Worm (Caenorhabditis elegans) whole organism, young adult: Measurements from ENCODE around the gene nos-3.

Experiments used
- ama-1 ChIP-seq, 3 experiments: fragments of 150-350 bp in 1 of 3; sonication (generic microtip) in 2 of 3; optimal IDR thresholded peaks; 2 replicates each; lab custom pipeline; 2014 to 2018; ENCODE audit warnings: missing biosample characterization in 2 of 3, missing genetic modification characterization in 2 of 3, missing genetic modification reagents in 2 of 3
- sea-2 ChIP-seq: fragments of 200-800 bp; sonication (Bioruptor generic); IDR thresholded peaks from 2 replicates; pipeline ENCODE4 v1.3.6; 2022; ENCODE audit warnings: missing genetic modification characterization, missing compliant biosample characterization

- TF ChIP-seq sea-2 (GFP tag; lab: Robert Waterston, UW) (no peak), ama-1 (optimal IDR thresholded peaks at IDR 0.05; lab: Kevin White, UChicago) (no peak), ama-1 (GFP tag; optimal IDR thresholded peaks at IDR 0.05; lab: Kevin White, UChicago) (no peak)
Measured at ce11 chrII:9716417-9717039, 29.6 kb upstream of the nos-3 start, which contains the start of gene wee-1.3.
